Worm (Caenorhabditis elegans): Measurements from ENCODE around the gene rop-1.

Gene rop-1

ce11 chrV:10241121-10241803, 13.6 kb downstream of the rop-1 start, which contains the start of the genes C12D8.21 and col-148:
TSS of gene C12D8.21 (minus strand) at chrV:10241188.
TSS of gene col-148 (plus strand) at chrV:10241753.
- peak; percentile 96 for TF ChIP-seq dsc-1 (tag; optimal IDR thresholded peaks at IDR 0.05)
- no peak for TF ChIP-seq hpl-2 (GFP tag; optimal IDR thresholded peaks at IDR 0.05)
- TF ChIP-seq nhr-47 (tag; optimal IDR thresholded peaks at IDR 0.05), result peak; percentile 35
- no peak for TF ChIP-seq unc-130 (tag; optimal IDR thresholded peaks at IDR 0.05)
- TF ChIP-seq sox-4 (tag; optimal IDR thresholded peaks at IDR 0.05), result peak; percentile 22
- TF ChIP-seq nhr-71 (tag; optimal IDR thresholded peaks at IDR 0.05), result peak; percentile 11
- no peak for TF ChIP-seq tlp-1 (tag; optimal IDR thresholded peaks at IDR 0.05)
- TF ChIP-seq pax-3 (tag; optimal IDR thresholded peaks at IDR 0.05), result peak; percentile 62
- TF ChIP-seq fkh-8 (tag; optimal IDR thresholded peaks at IDR 0.05), result peak; percentile 72

ce11 chrV:10239861-10240260, 15.0 kb downstream of the rop-1 start, which contains the start of gene fipr-8:
TSS of gene fipr-8 (minus strand) at chrV:10239961.
- TF ChIP-seq nhr-20 (tag; optimal IDR thresholded peaks at IDR 0.05) (no peak), snu-23 (GFP tag; optimal IDR thresholded peaks at IDR 0.05) (no peak), fkh-8 (tag; optimal IDR thresholded peaks at IDR 0.05) (no peak), tlp-1 (tag; optimal IDR thresholded peaks at IDR 0.05) (no peak)

ce11 chrV:10238665-10239064, 16.2 kb downstream of the rop-1 start, which contains the start of gene fubl-1:
TSS of gene fubl-1 (minus strand) at chrV:10238866.
- TF ChIP-seq skn-1 (tag; optimal IDR thresholded peaks at IDR 0.05), result peak; percentile 28
- peak; percentile 37 to 42 for TF ChIP-seq efl-1 (optimal IDR thresholded peaks at IDR 0.05)
- TF ChIP-seq efl-1 (GFP tag; optimal IDR thresholded peaks at IDR 0.05 in 1 of 2), result peak in 1 of 2 experiments; percentile 27
- peak; percentile 50 to 64 for TF ChIP-seq lin-35 (GFP tag; optimal IDR thresholded peaks at IDR 0.05)
- TF ChIP-seq jun-1 (tag; optimal IDR thresholded peaks at IDR 0.05), result no peak
- TF ChIP-seq ets-5 (GFP tag; IDR thresholded peaks at IDR 0.05), result no peak
- TF ChIP-seq fkh-8 (tag; optimal IDR thresholded peaks at IDR 0.05), result peak; percentile 74
- peak; percentile 8 for TF ChIP-seq C16A3.4 (tag; optimal IDR thresholded peaks at IDR 0.05)
- peak in 1 of 3 experiments; percentile 61 for TF ChIP-seq ceh-82 (tag; optimal IDR thresholded peaks at IDR 0.05)
- no peak for TF ChIP-seq ama-1 (optimal IDR thresholded peaks at IDR 0.05)
- TF ChIP-seq dsc-1 (tag; optimal IDR thresholded peaks at IDR 0.05), result peak; percentile 25
- TF ChIP-seq xbp-1 (tag; optimal IDR thresholded peaks at IDR 0.05), result peak; percentile 10
- peak; percentile 18 for TF ChIP-seq snu-23 (GFP tag; optimal IDR thresholded peaks at IDR 0.05)
- no peak for TF ChIP-seq nhr-76 (tag; optimal IDR thresholded peaks at IDR 0.05)
- peak in 2 of 3 experiments; percentile 41 to 62 for TF ChIP-seq dpl-1 (GFP tag; optimal IDR thresholded peaks at IDR 0.05)
- peak; percentile 55 for TF ChIP-seq lin-15B (tag; optimal IDR thresholded peaks at IDR 0.05)
- TF ChIP-seq lin-14 (GFP tag; optimal IDR thresholded peaks at IDR 0.05), result peak; percentile 43
- TF ChIP-seq lsy-2 (tag; optimal IDR thresholded peaks at IDR 0.05), result peak; percentile 9 to 58
- peak; percentile 24 for TF ChIP-seq nhr-71 (tag; optimal IDR thresholded peaks at IDR 0.05)
- TF ChIP-seq blmp-1 (tag; optimal IDR thresholded peaks at IDR 0.05), result peak; percentile 13

ce11 chrV:10237959-10238444, 16.9 kb downstream of the rop-1 start:
- TF ChIP-seq vab-15 (tag; optimal IDR thresholded peaks at IDR 0.05) (no peak), unc-62 (GFP tag; optimal IDR thresholded peaks at IDR 0.05) (no peak), efl-1 (optimal IDR thresholded peaks at IDR 0.05) (no peak), efl-1 (GFP tag; optimal IDR thresholded peaks at IDR 0.05 in 1 of 2) (peak in 1 of 2 experiments; percentile 11), nhr-85 (tag) (peak; percentile 53), swsn-7 (tag; optimal IDR thresholded peaks at IDR 0.05) (no peak)

- TF ChIP-seq mep-1 (tag; optimal IDR thresholded peaks at IDR 0.05) (no peak), lin-15B (tag; optimal IDR thresholded peaks at IDR 0.05) (no peak)
Measured at ce11 chrV:10237171-10237570, 17.7 kb downstream of the rop-1 start.
